Fruit fly (Drosophila melanogaster) whole organism, larva: ENCODE data around the gene Glut4EF.

Experiments
- noc ChIP-seq: fragments of 200-800 bp; sonication (Bioruptor generic); optimal IDR thresholded peaks from 3 replicates; lab custom pipeline; 2019; ENCODE audit warnings: missing biosample characterization, mild to moderate bottlenecking, missing genetic modification characterization, moderate library complexity

Glut4EF gene

dm6 chr3R:9890759-9891393 is 16.4 kb downstream of the Glut4EF start:
- TF ChIP-seq noc (tag; lab: Kevin White, UChicago): no peak

DNA sequence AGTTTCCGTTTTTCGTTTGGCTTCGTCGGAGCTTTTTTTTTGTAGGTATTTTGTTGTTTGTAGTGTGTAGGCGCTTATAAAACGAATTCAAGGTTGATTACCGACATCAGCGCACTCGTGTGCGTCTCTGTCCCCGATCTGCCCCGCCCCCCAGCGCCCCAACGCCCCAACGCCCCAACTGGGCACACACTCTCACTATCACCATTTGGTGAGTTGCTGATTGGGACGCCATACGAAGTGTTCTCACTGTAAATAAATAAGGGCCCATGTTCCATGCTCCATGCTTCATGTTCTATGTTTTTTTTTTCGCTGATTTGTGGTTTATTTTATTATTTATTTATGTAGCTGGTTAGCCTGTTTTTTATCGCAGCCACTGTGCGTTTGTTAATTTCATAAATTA is 17.0 kb downstream of the Glut4EF start:
- no peak for TF ChIP-seq noc (tag; lab: Kevin White, UChicago)

DNA sequence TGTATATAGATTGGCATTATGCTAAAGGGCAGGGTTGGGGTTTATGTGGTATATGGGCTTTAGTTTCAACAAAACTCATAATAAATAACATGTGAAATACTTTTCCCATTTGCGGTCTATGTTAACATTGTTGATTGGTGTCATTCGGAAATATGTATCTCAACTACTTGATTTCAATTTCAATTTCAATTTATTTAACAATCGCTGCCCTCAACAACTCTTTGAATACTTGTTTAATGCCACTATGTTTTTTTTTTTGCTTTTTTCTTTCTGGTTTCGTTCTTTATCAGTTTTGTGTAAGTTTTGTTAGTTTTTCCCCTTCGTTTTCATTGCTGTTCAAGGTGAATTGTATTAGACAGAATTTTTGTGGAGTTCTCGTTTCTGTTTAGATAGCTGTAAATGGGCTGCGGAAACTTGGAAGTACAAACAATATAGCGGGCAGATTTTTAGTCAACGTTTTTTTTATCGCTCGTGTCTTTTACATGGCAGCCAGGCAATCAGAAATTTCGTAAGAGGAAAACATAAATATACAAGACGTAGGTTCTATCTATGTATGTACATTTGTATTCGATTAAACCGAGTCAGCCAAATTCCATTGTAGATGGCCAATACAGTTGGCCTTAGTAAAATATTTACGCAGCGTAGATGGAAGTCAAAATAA is 17.6 kb downstream of the Glut4EF start:
- no peak for TF ChIP-seq noc (tag; lab: Kevin White, UChicago)

dm6 chr3R:9892664-9893063 is 18.2 kb downstream of the Glut4EF start:
- no peak for TF ChIP-seq noc (tag; lab: Kevin White, UChicago)

DNA sequence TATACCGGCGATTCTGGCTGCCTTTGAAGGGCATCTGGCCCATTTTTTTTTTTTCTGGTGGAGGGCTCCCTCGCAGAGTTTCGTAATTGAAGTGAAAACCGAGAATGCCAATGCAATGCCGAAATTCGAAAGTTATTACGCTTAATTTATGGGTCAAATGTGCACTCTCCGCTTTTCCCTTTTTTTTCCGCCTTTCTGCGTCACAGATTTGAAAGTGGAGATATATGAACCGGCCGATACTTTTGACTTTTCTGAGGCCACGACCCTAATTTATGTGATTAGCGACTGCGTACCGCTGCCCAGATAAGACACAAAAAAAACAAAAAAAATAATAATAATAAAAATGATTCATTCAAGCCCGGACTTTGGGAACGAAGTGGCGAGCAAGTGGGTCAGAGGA is 23.1 kb downstream of the Glut4EF start:
- TF ChIP-seq noc (tag; lab: Kevin White, UChicago): no peak

- TF ChIP-seq noc (tag; lab: Kevin White, UChicago): no peak
Observed at dm6 chr3R:9902834-9903233, 28.4 kb downstream of the Glut4EF start.

DNA sequence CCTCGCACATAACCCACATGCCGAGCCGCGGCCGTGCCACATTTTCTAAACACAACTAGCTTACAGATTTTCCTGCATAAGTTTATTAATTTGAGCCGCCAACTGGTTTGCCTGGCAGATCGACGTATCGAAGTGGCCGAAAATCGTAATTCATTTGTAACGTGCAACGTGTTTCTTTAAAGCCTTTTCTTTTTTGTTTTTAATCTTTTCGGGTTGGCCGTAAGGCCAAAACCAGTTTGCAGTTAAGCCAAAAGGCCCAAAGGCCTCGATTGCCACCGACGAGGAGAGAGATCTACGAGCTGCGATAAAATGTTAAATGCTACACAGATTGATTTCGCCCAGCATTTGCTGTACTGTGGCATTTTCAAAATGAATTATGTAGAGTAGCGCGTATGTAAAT is 28.9 kb downstream of the Glut4EF start:
- no peak for TF ChIP-seq noc (tag; lab: Kevin White, UChicago)

dm6 chr3R:9904730-9905129 is 30.2 kb downstream of the Glut4EF start:
- no peak for TF ChIP-seq noc (tag; lab: Kevin White, UChicago)

- no peak for TF ChIP-seq noc (tag; lab: Kevin White, UChicago)
Observed at dm6 chr3R:9906020-9906464, 31.6 kb downstream of the Glut4EF start.

- TF ChIP-seq noc (tag; lab: Kevin White, UChicago): no peak
Observed at dm6 chr3R:9910129-9910528, 35.6 kb downstream of the Glut4EF start.

- TF ChIP-seq noc (tag; lab: Kevin White, UChicago): no peak
Observed at dm6 chr3R:9910866-9911265, 36.4 kb downstream of the Glut4EF start.

dm6 chr3R:9911788-9912187 is 37.3 kb downstream of the Glut4EF start:
- no peak for TF ChIP-seq noc (tag; lab: Kevin White, UChicago)

dm6 chr3R:9913442-9913841 is 39.0 kb downstream of the Glut4EF start:
- no peak for TF ChIP-seq noc (tag; lab: Kevin White, UChicago)

DNA sequence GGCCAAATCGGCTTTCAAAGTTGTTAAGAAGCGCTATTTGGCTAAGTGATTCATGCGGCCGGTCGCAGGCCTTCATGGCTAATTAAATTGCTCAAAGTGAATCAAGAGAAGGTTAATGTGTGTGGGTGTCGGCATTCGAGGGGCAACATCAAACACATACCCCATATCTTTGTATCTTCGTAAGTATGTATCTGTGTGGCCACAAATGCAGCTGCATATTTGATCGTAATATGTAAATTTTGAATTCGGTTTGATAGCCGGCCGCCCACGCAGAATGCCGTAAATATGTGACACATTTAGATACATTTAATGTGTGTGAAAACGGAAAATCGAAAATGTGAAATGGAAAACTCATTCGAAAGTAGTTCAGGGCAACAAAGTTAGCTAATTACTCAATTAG is 39.8 kb downstream of the Glut4EF start:
- TF ChIP-seq noc (tag; lab: Kevin White, UChicago): no peak

dm6 chr3R:9915682-9916081 is 41.2 kb downstream of the Glut4EF start:
- TF ChIP-seq noc (tag; lab: Kevin White, UChicago): no peak

DNA sequence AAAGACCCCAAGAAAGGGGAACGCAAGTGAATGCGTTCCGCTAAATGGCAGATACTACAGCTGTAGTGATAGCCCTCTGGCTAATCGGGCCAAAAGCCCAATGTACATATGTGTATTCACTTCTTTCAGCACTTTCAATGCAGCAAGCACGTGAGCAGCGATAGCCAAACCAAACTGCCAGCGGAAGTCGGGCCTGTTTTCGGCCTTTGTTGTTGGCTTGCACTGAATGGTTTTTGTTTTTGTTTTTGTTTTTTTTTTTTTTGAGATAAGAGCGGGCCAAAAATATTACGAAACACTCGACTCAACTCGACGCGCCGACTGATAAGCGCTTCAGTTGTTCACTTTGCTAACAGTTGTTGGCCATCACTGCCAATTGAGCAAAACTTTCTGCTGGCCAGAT is 42.9 kb downstream of the Glut4EF start:
- TF ChIP-seq noc (tag; lab: Kevin White, UChicago): no peak

DNA sequence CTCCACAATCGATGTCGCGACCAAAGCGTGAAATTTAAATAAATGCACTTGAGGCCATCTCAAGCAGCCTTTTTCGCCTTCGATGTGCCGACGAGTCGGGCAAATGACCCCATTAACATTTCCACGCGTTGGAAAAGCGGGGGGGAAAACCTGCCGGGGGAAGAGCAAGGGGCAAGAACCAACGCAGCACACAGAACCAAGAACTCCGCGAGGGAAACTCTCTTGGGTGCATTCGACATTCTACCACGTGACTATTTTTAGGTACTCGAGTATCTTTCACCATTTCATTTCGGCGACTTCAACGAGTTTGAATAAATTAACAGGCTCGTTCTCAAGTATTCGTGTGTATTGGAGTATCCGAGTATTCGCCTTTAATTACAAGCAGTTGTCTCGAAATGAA is 43.5 kb downstream of the Glut4EF start:
- TF ChIP-seq noc (tag; lab: Kevin White, UChicago): no peak
